Fruit fly (Drosophila melanogaster) S2 (cell line): ENCODE results near the gene CG2200.

Experiments
- CG8478 ChIP-seq: fragments of >200 bp; optimal IDR thresholded peaks from 2 replicates; lab custom pipeline; 2018
- CTCF ChIP-seq, 2 experiments: fragments of >200 bp; optimal IDR thresholded peaks; 2 replicates each; lab custom pipeline; 2018

- TF ChIP-seq CTCF (optimal IDR thresholded peaks at IDR 0.05; lab: Kevin White, UChicago) (no peak), CG8478 (lab: Kevin White, UChicago) (no peak)
These were observed 43.0 kb downstream of the CG2200 start for dm6 chrX:13136939-13137697.
